Fruit fly (Drosophila melanogaster): ENCODE data around the gene hep.
A peak's percentile ranks its signal among the peaks of the same experiment; 100 is the strongest.

hep gene

dm6 chrX:13135702-13136101, 45.5 kb upstream of the hep start (continued):
- TF ChIP-seq CG18476 (GFP tag; optimal IDR thresholded peaks at IDR 0.05) (peak; percentile 28), CG16863 (GFP tag; optimal IDR thresholded peaks at IDR 0.05) (peak; percentile 32), CG18619 (GFP tag; optimal IDR thresholded peaks at IDR 0.05) (peak; percentile 9), zen2 (GFP tag; IDR thresholded peaks at IDR 0.05; ENCODE audit: partially characterized antibody) (no peak), gcm2 (GFP tag; optimal IDR thresholded peaks at IDR 0.05) (peak; percentile 19), dan (GFP tag; IDR thresholded peaks at IDR 0.05) (0 out of 2 replicates have a peak, but pooled peaks have one; percentile 16), pum (GFP tag; optimal IDR thresholded peaks at IDR 0.05) (peak; percentile 41), zf30C (GFP tag; optimal IDR thresholded peaks at IDR 0.05) (no peak), CG7987 (GFP tag; optimal IDR thresholded peaks at IDR 0.05) (no peak), H15 (GFP tag; IDR thresholded peaks at IDR 0.05) (peak; percentile 42; the same call in 1 of the 3 replicates), CG11247 (GFP tag; IDR thresholded peaks at IDR 0.05) (0 out of 2 replicates have a peak, but pooled peaks have one; percentile 7), CG17802 (tag; optimal IDR thresholded peaks at IDR 0.05) (no peak), Hmx (GFP tag; optimal IDR thresholded peaks at IDR 0.05) (no peak), Taf1 (GFP tag; IDR thresholded peaks at IDR 0.05) (no peak), oc (tag; optimal IDR thresholded peaks at IDR 0.05) (peak; percentile 45), chinmo (GFP tag; IDR thresholded peaks at IDR 0.05; ENCODE audit: partially characterized antibody) (no peak), CG7372 (GFP tag; IDR thresholded peaks at IDR 0.05) (no peak), CG31388 (GFP tag; optimal IDR thresholded peaks at IDR 0.05) (no peak), Ptx1 (GFP tag; IDR thresholded peaks at IDR 0.05) (peak; percentile 76), so (GFP tag; IDR thresholded peaks at IDR 0.05) (peak; percentile 45; the same call in 1 of the 3 replicates), Hr51 (GFP tag; optimal IDR thresholded peaks at IDR 0.05) (peak; percentile 41 to 81), dimm (GFP tag; IDR thresholded peaks at IDR 0.05) (0 out of 2 replicates have a peak, but pooled peaks have one; percentile 10), Scr (GFP tag; IDR thresholded peaks at IDR 0.05; ENCODE audit: partially characterized antibody) (no peak), Bgb (GFP tag; IDR thresholded peaks at IDR 0.05; ENCODE audit: partially characterized antibody) (no peak), CG11085 (GFP tag; IDR thresholded peaks at IDR 0.05) (no peak), CG32532 (GFP tag; IDR thresholded peaks at IDR 0.05) (peak; percentile 45), CG18764 (GFP tag; optimal IDR thresholded peaks at IDR 0.05) (peak; percentile 12), Bteb2 (GFP tag; optimal IDR thresholded peaks at IDR 0.05) (no peak), dmrt11E (tag; optimal IDR thresholded peaks at IDR 0.05) (no peak), tna (GFP tag; IDR thresholded peaks at IDR 0.05; ENCODE audit: partially characterized antibody) (no peak), nom (GFP tag; optimal IDR thresholded peaks at IDR 0.05) (no peak), CG9817 (tag; optimal IDR thresholded peaks at IDR 0.05) (peak; percentile 26), CG1792 (GFP tag; optimal IDR thresholded peaks at IDR 0.05) (no peak), CG15011 (GFP tag; optimal IDR thresholded peaks at IDR 0.05) (peak; percentile 20), CG4730 (GFP tag; IDR thresholded peaks at IDR 0.05) (peak; percentile 34; the same call in 1 of the 2 replicates), CG17328 (GFP tag; IDR thresholded peaks at IDR 0.05) (peak; percentile 64), odd (GFP tag; optimal IDR thresholded peaks at IDR 0.05) (no peak), maf-S (GFP tag; optimal IDR thresholded peaks at IDR 0.05) (no peak), ttk (GFP tag; IDR thresholded peaks at IDR 0.05) (peak; percentile 74), Awh (GFP tag; IDR thresholded peaks at IDR 0.05) (peak; percentile 75), bowl (GFP tag; IDR thresholded peaks at IDR 0.05) (no peak), Hey (tag; optimal IDR thresholded peaks at IDR 0.05) (no peak), cato (GFP tag; optimal IDR thresholded peaks at IDR 0.05; ENCODE audit: borderline replicate concordance) (no peak), slbo (GFP tag; IDR thresholded peaks at IDR 0.05) (peak; percentile 68), CG17612 (GFP tag; IDR thresholded peaks at IDR 0.05) (no peak), gcm (GFP tag; optimal IDR thresholded peaks at IDR 0.05) (peak; percentile 28), CkIIα-i1 (GFP tag; IDR thresholded peaks at IDR 0.05) (no peak), vvl (GFP tag; IDR thresholded peaks at IDR 0.05) (peak; percentile 85), C15 (GFP tag; IDR thresholded peaks at IDR 0.05) (no peak), sc (optimal IDR thresholded peaks at IDR 0.05) (no peak), sc (GFP tag; optimal IDR thresholded peaks at IDR 0.05) (no peak)

All from whole organism, embryonic.